Worm (Caenorhabditis elegans): Measurements from ENCODE around the gene F53C11.9.

The F53C11.9 gene

DNA sequence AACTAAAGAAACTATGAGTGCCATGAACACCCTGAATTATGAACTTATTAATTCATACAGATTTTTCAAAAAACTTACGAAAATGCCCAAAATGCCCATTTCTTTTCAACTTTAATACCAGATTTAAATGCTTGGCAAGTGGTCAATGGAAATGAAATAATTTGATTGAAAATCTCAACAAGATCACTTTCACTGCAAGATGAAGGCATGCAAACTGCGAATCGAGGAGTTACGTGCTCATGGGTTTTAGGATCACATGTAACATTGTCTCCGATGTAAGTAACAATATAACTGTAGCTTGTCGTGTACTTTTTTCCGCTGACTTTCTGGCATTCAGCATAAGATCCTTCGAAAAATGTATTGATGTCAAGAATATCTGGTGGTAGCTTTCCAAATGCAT is 3.1 kb downstream of the F53C11.9 start:
- TF ChIP-seq lin-39 (tag; optimal IDR thresholded peaks at IDR 0.05) (no peak), mep-1 (tag; optimal IDR thresholded peaks at IDR 0.05) (no peak), efl-1 (optimal IDR thresholded peaks at IDR 0.05) (no peak), efl-1 (GFP tag; optimal IDR thresholded peaks at IDR 0.05 in 1 of 2) (peak in 1 of 2 experiments; percentile 84), ceh-63 (GFP tag; optimal IDR thresholded peaks at IDR 0.05) (no peak)

DNA sequence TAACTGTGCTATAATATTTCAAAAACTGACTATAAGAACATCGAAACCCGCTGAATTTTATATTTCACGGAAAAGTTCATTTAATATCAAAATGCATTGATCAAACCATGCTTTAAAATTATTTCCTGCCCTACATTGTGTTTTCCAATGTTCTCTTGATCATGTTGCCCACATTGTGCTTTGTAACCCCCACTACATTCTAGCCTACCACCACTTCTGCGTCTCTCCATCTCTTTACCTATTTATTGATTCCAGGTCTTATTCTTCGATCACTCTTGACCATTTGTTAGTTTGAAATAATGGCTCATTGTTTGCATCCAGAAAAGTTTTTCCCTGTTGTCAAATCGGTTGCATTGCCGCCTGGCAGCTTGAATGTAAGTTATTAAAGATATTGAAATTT is 4.4 kb downstream of the F53C11.9 start, which contains the start of gene decr-1.1:
Gene decr-1.1, plus strand, starts transcription at position 210 of the 400 bp plus-strand sequence.
- peak; percentile 11 for TF ChIP-seq rnt-1 (tag; optimal IDR thresholded peaks at IDR 0.05)
- TF ChIP-seq nhr-20 (tag; optimal IDR thresholded peaks at IDR 0.05), result peak; percentile 75
- peak in 1 of 2 experiments; percentile 49 for TF ChIP-seq lin-35 (GFP tag; optimal IDR thresholded peaks at IDR 0.05)
- peak; percentile 10 for TF ChIP-seq snu-23 (GFP tag; optimal IDR thresholded peaks at IDR 0.05)
- no peak for TF ChIP-seq fos-1 (tag; optimal IDR thresholded peaks at IDR 0.05)
- peak; percentile 40 for TF ChIP-seq nhr-71 (tag; optimal IDR thresholded peaks at IDR 0.05)
- TF ChIP-seq pqm-1 (tag; optimal IDR thresholded peaks at IDR 0.05), result no peak

DNA sequence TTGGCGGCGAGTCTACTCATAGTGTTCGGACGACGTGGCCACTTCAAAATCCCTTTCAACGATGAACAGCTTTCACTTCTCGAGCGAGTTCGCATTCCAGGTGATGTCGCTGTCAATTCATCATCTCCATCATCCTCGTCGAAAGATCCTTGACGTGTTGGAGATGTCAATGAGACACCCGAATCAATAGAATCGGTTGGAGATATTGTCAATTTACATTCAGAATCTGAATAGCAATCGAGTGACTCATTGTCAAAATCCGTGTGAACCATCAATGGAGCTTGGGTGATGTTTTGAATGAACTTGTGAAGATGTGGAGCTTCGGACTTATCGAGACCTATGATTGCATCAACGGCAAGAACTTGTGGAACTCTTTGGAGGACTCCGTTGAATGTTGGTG is 8.0 kb downstream of the F53C11.9 start:
- no peak for TF ChIP-seq zip-4 (GFP tag; optimal IDR thresholded peaks at IDR 0.05)
- no peak for TF ChIP-seq nhr-77 (tag; optimal IDR thresholded peaks at IDR 0.05)
- no peak for TF ChIP-seq ceh-88 (GFP tag; IDR thresholded peaks at IDR 0.05)
- peak; percentile 53 for TF ChIP-seq nhr-85 (tag)
- no peak for TF ChIP-seq pax-3 (tag; optimal IDR thresholded peaks at IDR 0.05)
- no peak for TF ChIP-seq nhr-47 (tag; optimal IDR thresholded peaks at IDR 0.05)
- no peak for TF ChIP-seq lsy-2 (tag; optimal IDR thresholded peaks at IDR 0.05)

- TF ChIP-seq unc-86 (tag; optimal IDR thresholded peaks at IDR 0.05) (peak; percentile 2), snu-23 (GFP tag; optimal IDR thresholded peaks at IDR 0.05) (peak; percentile 17), jun-1 (tag; optimal IDR thresholded peaks at IDR 0.05) (peak; percentile 30), lsy-2 (tag; optimal IDR thresholded peaks at IDR 0.05) (peak; percentile 53 to 81), blmp-1 (tag; optimal IDR thresholded peaks at IDR 0.05) (peak; percentile 63), snpc-4 (tag; optimal IDR thresholded peaks at IDR 0.05) (no peak), nhr-20 (tag; optimal IDR thresholded peaks at IDR 0.05) (peak; percentile 49), alr-1 (tag; optimal IDR thresholded peaks at IDR 0.05; ENCODE audit: borderline replicate concordance) (no peak), mep-1 (tag; optimal IDR thresholded peaks at IDR 0.05) (peak; percentile 67), elt-3 (tag; optimal IDR thresholded peaks at IDR 0.05) (peak in 2 of 6 experiments; percentile 31 to 40), rnt-1 (tag; optimal IDR thresholded peaks at IDR 0.05) (peak; percentile 34), mdl-1 (tag; optimal IDR thresholded peaks at IDR 0.05) (peak in 1 of 2 experiments; percentile 39), fkh-4 (tag; optimal IDR thresholded peaks at IDR 0.05; ENCODE audit: borderline replicate concordance) (no peak), lir-3 (tag; optimal IDR thresholded peaks at IDR 0.05; ENCODE audit: poor library complexity) (peak; percentile 15), dsc-1 (tag; optimal IDR thresholded peaks at IDR 0.05) (peak; percentile 2), elt-2 (tag; optimal IDR thresholded peaks at IDR 0.05) (peak; percentile 20), ama-1 (optimal IDR thresholded peaks at IDR 0.05) (no peak), pqm-1 (tag; optimal IDR thresholded peaks at IDR 0.05) (peak; percentile 23), lin-35 (GFP tag; optimal IDR thresholded peaks at IDR 0.05) (peak in 1 of 2 experiments; percentile 39), unc-62 (GFP tag; optimal IDR thresholded peaks at IDR 0.05) (no peak), sptf-1 (tag; optimal IDR thresholded peaks at IDR 0.05) (no peak), skn-1 (tag; optimal IDR thresholded peaks at IDR 0.05) (peak; percentile 10), ztf-11 (tag; optimal IDR thresholded peaks at IDR 0.05) (peak in 1 of 2 experiments; percentile 23), swsn-7 (tag; optimal IDR thresholded peaks at IDR 0.05) (no peak), dpl-1 (GFP tag; optimal IDR thresholded peaks at IDR 0.05) (peak in 1 of 3 experiments; percentile 12)
These were observed 9.5 kb downstream of the F53C11.9 start, which contains the start of the genes F53C11.4 and F53C11.5 for ce11 chrV:13787225-13787898. TSS of gene F53C11.4 (minus strand) at chrV:13787352. TSS of gene F53C11.5 (plus strand) at chrV:13787549.
